Worm (Caenorhabditis elegans) whole organism, early embryonic: ENCODE data around the gene Y60A9A.1.

Experiments
- B0310.2 ChIP-seq: sonication (generic microtip); optimal IDR thresholded peaks from 2 replicates; lab custom pipeline; 2016; ENCODE audit warnings: mild to moderate bottlenecking, missing genetic modification characterization, missing compliant biosample characterization
- F13C5.2 ChIP-seq: sonication (generic microtip); optimal IDR thresholded peaks from 2 replicates; lab custom pipeline; 2017; ENCODE audit warnings: mild to moderate bottlenecking, missing genetic modification characterization, inconsistent platforms, missing compliant biosample characterization
- aly-1 ChIP-seq: sonication (generic microtip); optimal IDR thresholded peaks from 2 replicates; lab custom pipeline; 2016; ENCODE audit warnings: missing genetic modification characterization, missing compliant biosample characterization
- ama-1 ChIP-seq: fragments of 150-350 bp; optimal IDR thresholded peaks from 2 replicates; lab custom pipeline; 2014
- ceh-13 ChIP-seq: fragments of 200-800 bp; sonication (Bioruptor generic); optimal IDR thresholded peaks from 2 replicates; lab custom pipeline; 2018; ENCODE audit warnings: mild to moderate bottlenecking, missing genetic modification characterization, missing compliant biosample characterization
- ceh-36 ChIP-seq: sonication (generic microtip); optimal IDR thresholded peaks from 2 replicates; lab custom pipeline; 2016; ENCODE audit warnings: missing genetic modification characterization, inconsistent platforms, missing compliant biosample characterization
- ets-7 ChIP-seq: sonication (generic microtip); optimal IDR thresholded peaks from 2 replicates; lab custom pipeline; 2016; ENCODE audit warnings: missing genotype, missing genetic modification characterization, missing compliant biosample characterization
- flt-1 ChIP-seq: fragments of 200-800 bp; sonication (Bioruptor generic); IDR thresholded peaks from 2 replicates; pipeline ENCODE4 v1.3.6; 2022; ENCODE audit warnings: missing genetic modification characterization, missing compliant biosample characterization
- hmbx-1 ChIP-seq: sonication (generic microtip); optimal IDR thresholded peaks from 2 replicates; lab custom pipeline; 2016; ENCODE audit warnings: mild to moderate bottlenecking, missing genetic modification characterization, missing compliant biosample characterization
- hmg-4 ChIP-seq: fragments of 200-800 bp; sonication (Bioruptor generic); optimal IDR thresholded peaks from 2 replicates; lab custom pipeline; 2018; ENCODE audit warnings: mild to moderate bottlenecking, missing genetic modification characterization, missing compliant biosample characterization
- hnd-1 ChIP-seq: sonication (generic microtip); optimal IDR thresholded peaks from 2 replicates; lab custom pipeline; 2016; ENCODE audit warnings: missing genetic modification characterization, missing compliant biosample characterization
- pes-1 ChIP-seq: fragments of 200-800 bp; sonication (Bioruptor generic); IDR thresholded peaks from 2 replicates; pipeline ENCODE4 v1.3.6; 2022; ENCODE audit warnings: missing genetic modification reagents, missing genetic modification characterization, missing compliant biosample characterization
- scrt-1 ChIP-seq: fragments of 200-800 bp; sonication (Bioruptor generic); IDR thresholded peaks from 2 replicates; pipeline ENCODE4 v1.3.6; 2022; ENCODE audit warnings: missing genetic modification characterization, missing compliant biosample characterization
- sea-1 ChIP-seq: fragments of 200-800 bp; sonication (Bioruptor generic); conservative IDR thresholded peaks from 2 replicates; pipeline ENCODE4 v1.3.6; 2022; ENCODE audit warnings: missing genetic modification characterization, missing compliant biosample characterization
- tbx-11 ChIP-seq: fragments of 200-800 bp; sonication (Bioruptor generic); IDR thresholded peaks from 2 replicates; pipeline ENCODE4 v1.3.6; 2022; ENCODE audit warnings: missing genetic modification characterization, missing compliant biosample characterization
- tbx-37 ChIP-seq: fragments of 200-800 bp; sonication (Bioruptor generic); conservative IDR thresholded peaks from 2 replicates; pipeline ENCODE4 v1.3.6; 2022; ENCODE audit warnings: missing genetic modification reagents, missing genetic modification characterization, missing compliant biosample characterization
- tra-4 ChIP-seq: sonication (generic microtip); optimal IDR thresholded peaks from 2 replicates; lab custom pipeline; 2017; ENCODE audit warnings: missing genetic modification characterization, missing compliant biosample characterization

Gene Y60A9A.1

DNA sequence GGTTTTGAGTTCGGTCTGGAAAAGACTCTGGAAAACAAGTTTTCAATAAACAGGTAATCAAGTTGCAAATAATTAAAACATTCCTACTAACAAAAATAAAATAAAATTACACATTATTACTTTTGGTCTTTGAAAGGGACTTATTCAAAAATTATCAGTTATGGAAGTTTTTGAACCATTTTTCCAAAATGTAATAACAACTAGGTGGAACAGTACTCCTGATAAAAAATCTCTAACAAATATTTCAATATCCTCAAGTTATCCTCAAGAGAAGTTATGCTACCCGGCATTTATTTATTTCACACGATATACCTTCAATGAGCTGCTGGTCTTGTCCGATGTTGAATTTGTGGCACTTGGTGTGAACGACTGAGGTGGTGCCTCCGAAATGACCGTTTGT is 37.3 kb downstream of the Y60A9A.1 start:
- no peak for TF ChIP-seq sea-1 (GFP tag; lab: Robert Waterston, UW)
- no peak for TF ChIP-seq aly-1 (tag; lab: Kevin White, UChicago)
- no peak for TF ChIP-seq flt-1 (GFP tag; lab: Robert Waterston, UW)
- TF ChIP-seq ceh-13, result no peak
- no peak for TF ChIP-seq hmbx-1 (tag; lab: Kevin White, UChicago)
- TF ChIP-seq B0310.2, result no peak
- TF ChIP-seq ama-1 (lab: Kevin White, UChicago), result no peak
- TF ChIP-seq ets-7, result no peak
- no peak for TF ChIP-seq F13C5.2
- no peak for TF ChIP-seq tbx-37
- TF ChIP-seq pes-1 (GFP tag; lab: Robert Waterston, UW), result no peak
- no peak for TF ChIP-seq hmg-4

DNA sequence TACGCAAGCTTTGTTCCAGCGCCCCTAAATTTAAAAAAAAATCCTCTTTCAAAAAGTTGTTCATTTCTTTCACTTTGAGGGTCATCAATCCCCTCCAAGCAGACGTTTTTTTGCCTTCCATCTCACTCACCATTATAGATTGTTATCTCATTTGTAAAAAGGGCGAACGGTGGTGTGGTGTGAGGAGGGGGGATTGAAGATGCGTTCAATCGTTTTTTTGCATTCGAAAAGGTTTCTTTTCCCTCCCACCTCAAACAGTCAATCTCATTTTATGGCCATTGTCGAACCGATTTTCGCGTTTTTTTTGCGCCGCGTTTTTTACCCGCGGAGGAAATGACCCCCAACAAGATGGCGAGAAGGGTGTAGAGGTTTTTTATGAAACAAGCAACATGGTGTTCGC is 38.2 kb downstream of the Y60A9A.1 start:
- no peak for TF ChIP-seq sea-1 (GFP tag; lab: Robert Waterston, UW)
- no peak for TF ChIP-seq hmbx-1 (tag; lab: Kevin White, UChicago)

DNA sequence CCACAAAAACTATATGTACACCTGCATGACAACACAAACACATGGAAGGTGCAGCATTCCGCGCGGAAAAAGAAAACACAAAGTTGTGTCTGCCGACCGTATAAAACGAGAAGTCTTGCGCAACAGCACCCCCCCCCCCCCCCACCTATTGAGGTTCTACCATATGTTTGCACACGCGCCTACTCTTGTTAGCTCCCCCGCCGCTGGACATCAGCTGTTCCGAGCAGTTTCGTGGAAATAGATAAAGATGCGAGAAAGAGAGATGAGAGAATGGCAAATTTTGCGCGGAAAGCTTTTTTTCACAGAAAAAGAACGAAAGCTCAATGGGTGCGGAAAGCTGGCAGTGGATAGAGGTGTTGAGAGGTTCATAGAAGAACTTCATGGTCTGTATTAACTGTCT is 41.4 kb downstream of the Y60A9A.1 start:
- no peak for TF ChIP-seq hmg-4

DNA sequence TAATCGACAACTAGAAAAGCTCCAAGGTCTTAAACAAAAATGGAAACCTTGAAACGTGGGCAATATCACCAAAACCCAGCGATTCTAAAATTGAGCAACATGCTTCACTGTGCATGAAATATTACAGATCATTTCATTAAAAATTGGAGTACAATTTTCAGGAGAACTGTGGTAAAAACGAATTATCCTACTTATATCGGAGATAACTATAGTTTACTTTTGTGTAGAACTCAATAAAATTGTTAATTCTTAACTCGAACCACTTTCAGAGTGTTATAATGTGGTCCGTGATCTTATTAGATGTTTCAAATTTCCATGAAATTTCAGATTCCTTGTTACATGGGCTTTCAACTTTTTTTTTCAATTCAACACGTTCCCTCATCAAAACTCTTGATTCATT is 41.8 kb downstream of the Y60A9A.1 start, which contains the start of gene K04G11.1:
Gene K04G11.1 (plus strand): TSS at position 301 of the 400 bp plus-strand sequence.
- TF ChIP-seq ama-1 (lab: Kevin White, UChicago) (no peak), flt-1 (GFP tag; lab: Robert Waterston, UW) (no peak), aly-1 (tag; lab: Kevin White, UChicago) (no peak), ets-7 (no peak)

DNA sequence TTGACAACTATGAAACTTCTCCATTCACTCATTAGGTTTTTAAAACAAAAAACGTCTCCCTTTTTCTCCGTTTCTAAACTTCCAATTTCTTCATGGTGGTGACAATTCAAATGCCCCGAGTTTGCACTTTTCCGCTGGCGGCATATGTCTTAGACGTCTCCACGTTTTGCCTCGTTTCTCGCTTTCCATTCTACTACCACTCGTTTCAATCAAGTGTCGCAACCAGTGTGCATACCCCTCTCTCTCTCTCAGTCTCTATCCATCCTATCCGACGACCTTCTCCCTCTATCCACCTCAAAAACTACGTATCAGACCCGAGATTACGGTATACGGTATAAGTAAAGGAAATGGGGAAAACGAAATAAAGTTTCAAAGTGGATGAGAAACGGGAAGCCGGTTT is 42.9 kb downstream of the Y60A9A.1 start:
- no peak for TF ChIP-seq F13C5.2
- TF ChIP-seq ets-7, result no peak
- no peak for TF ChIP-seq hnd-1 (tag; lab: Kevin White, UChicago)
- no peak for TF ChIP-seq ama-1 (lab: Kevin White, UChicago)

DNA sequence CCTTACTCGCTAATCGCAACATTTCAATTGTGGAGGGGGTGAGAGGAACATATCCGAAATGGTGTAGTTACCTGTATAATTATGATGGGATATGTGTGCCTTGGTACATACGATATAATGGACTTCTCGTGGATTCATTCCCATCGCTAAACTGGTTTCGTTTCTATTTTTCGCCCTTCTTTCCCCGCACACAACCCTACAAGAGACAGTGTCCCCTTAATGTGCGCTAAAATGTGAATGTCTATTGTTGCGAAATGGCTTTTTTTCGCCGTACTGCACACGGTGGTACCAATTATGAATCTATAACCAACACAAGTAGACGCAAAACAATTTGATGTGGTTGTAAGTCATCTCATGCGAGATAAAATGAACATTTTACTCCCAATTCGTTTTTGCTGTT is 47.7 kb downstream of the Y60A9A.1 start:
- TF ChIP-seq pes-1 (GFP tag; lab: Robert Waterston, UW) (no peak), hmg-4 (no peak), F13C5.2 (no peak), ets-7 (no peak), tbx-37 (no peak)

DNA sequence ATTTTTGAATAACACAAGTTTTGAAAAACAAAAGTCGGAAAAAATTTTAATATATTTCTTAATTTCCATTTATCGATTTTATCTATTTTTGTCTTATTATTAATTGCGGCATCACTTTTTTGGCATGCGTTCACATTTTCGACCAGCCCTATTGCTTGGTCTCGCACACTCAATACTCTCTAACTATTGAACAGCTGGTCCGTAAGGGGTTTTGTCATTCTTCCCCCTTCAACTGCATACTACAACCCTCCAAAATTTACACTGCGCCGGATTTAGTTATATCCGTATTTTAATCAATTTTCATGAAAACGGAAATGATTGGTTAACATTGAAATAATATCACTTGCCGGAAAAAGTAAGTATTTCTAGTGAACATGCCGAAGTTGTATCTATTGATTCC is 49.7 kb downstream of the Y60A9A.1 start, which contains the start of gene C11H1.7:
Gene C11H1.7 (plus strand): TSS at position 12 of the 400 bp plus-strand sequence.
- no peak for TF ChIP-seq tbx-11 (GFP tag; lab: Robert Waterston, UW)
- no peak for TF ChIP-seq F13C5.2
- TF ChIP-seq tbx-37, result no peak
- no peak for TF ChIP-seq flt-1 (GFP tag; lab: Robert Waterston, UW)
- no peak for TF ChIP-seq aly-1 (tag; lab: Kevin White, UChicago)
- TF ChIP-seq pes-1 (GFP tag; lab: Robert Waterston, UW), result no peak
- TF ChIP-seq hnd-1 (tag; lab: Kevin White, UChicago), result no peak
- no peak for TF ChIP-seq ceh-36
- no peak for TF ChIP-seq ceh-13
- no peak for TF ChIP-seq tra-4
- no peak for TF ChIP-seq scrt-1
- no peak for TF ChIP-seq sea-1 (GFP tag; lab: Robert Waterston, UW)
- no peak for TF ChIP-seq ama-1 (lab: Kevin White, UChicago)
- no peak for TF ChIP-seq ets-7
- TF ChIP-seq B0310.2, result no peak
- TF ChIP-seq hmg-4, result no peak
- TF ChIP-seq hmbx-1 (tag; lab: Kevin White, UChicago), result no peak
